Fruit fly (Drosophila melanogaster) whole organism, adult: ENCODE measurements around the gene CG10137.

Experiments used
- CG33017 ChIP-seq: fragments of 200-800 bp; sonication (Bioruptor generic); optimal IDR thresholded peaks from 2 replicates; lab custom pipeline; 2018; ENCODE audit warnings: missing biosample characterization, mild to moderate bottlenecking, missing genetic modification characterization, moderate library complexity
- Clk ChIP-seq: fragments of 200-800 bp; sonication (Bioruptor generic); optimal IDR thresholded peaks from 2 replicates; lab custom pipeline; 2017; ENCODE audit warnings: missing biosample characterization, missing genetic modification characterization
- Crg-1 ChIP-seq: fragments of 200-800 bp; sonication (Bioruptor generic); optimal IDR thresholded peaks from 2 replicates; lab custom pipeline; 2016; ENCODE audit warnings: missing biosample characterization, missing genetic modification characterization
- kay ChIP-seq: fragments of 200-800 bp; sonication (Bioruptor generic); peaks from one replicate; lab custom pipeline; 2016; ENCODE audit warnings: missing biosample characterization, missing genetic modification characterization, borderline replicate concordance
- tj ChIP-seq: fragments of 200-800 bp; sonication (Bioruptor generic); optimal IDR thresholded peaks from 3 replicates; lab custom pipeline; 2017; ENCODE audit warnings: missing biosample characterization, mild to moderate bottlenecking, missing genetic modification characterization, moderate library complexity

dm6 chr2L:19563029-19563980 is 36.8 kb downstream of the CG10137 start, which contains the start of gene CG13078:
- TF ChIP-seq kay (no peak), Clk (no peak), CG33017 (tag; lab: Kevin White, UChicago) (no peak), tj (GFP tag; lab: Kevin White, UChicago) (peak; percentile 35), Crg-1 (no peak)
